Worm (Caenorhabditis elegans) whole organism, midembryonic: Measurements from ENCODE around the gene pqn-71.

Experiments
- klf-2 ChIP-seq: fragments of 200-800 bp; sonication (Bioruptor generic); conservative IDR thresholded peaks from 2 replicates; pipeline ENCODE4 v1.3.6; 2022; ENCODE audit warnings: missing genetic modification reagents, missing genetic modification characterization, missing compliant biosample characterization
- ztf-23 ChIP-seq: fragments of 200-800 bp; sonication (Bioruptor generic); IDR thresholded peaks from 2 replicates; pipeline ENCODE4 v1.3.6; 2022; ENCODE audit warnings: missing genetic modification reagents, missing genetic modification characterization, missing compliant biosample characterization

ce11 chrV:15512856-15513756 lies 47.6 kb downstream of the pqn-71 start:
- TF ChIP-seq ztf-23 (GFP tag; lab: Robert Waterston, UW) (no peak), klf-2 (GFP tag; lab: Robert Waterston, UW) (no peak)
